Worm (Caenorhabditis elegans) whole organism, L2 larva: Measurements from ENCODE around the gene srv-2.
A peak's percentile ranks its signal among the peaks of the same experiment; 100 is the strongest.

Source experiments
- F13H6.1 ChIP-seq: sonication (generic microtip); optimal IDR thresholded peaks from 2 replicates; lab custom pipeline; 2016; ENCODE audit warnings: missing genetic modification characterization, missing compliant biosample characterization
- R02D3.7 ChIP-seq: fragments of 150-350 bp; optimal IDR thresholded peaks from 2 replicates; lab custom pipeline; 2014; ENCODE audit warnings: missing biosample characterization, missing genetic modification characterization
- Y55F3AM.14 ChIP-seq: fragments of 200-800 bp; sonication (Bioruptor generic); optimal IDR thresholded peaks from 2 replicates; lab custom pipeline; 2018; ENCODE audit warnings: mild to moderate bottlenecking, missing genetic modification characterization, missing compliant biosample characterization
- ZK546.5 ChIP-seq: sonication (generic microtip); optimal IDR thresholded peaks from 2 replicates; lab custom pipeline; 2017; ENCODE audit warnings: missing biosample characterization, missing genetic modification characterization
- alr-1 ChIP-seq: fragments of 150-350 bp; optimal IDR thresholded peaks from 2 replicates; lab custom pipeline; 2014; ENCODE audit warnings: missing biosample characterization, missing genetic modification characterization
- ama-1 ChIP-seq: fragments of 150-350 bp; optimal IDR thresholded peaks from 2 replicates; lab custom pipeline; 2018; ENCODE audit warnings: inconsistent platforms
- blmp-1 ChIP-seq: sonication (generic microtip); optimal IDR thresholded peaks from 2 replicates; lab custom pipeline; 2017; ENCODE audit warnings: missing genetic modification characterization, mild to moderate bottlenecking, missing compliant biosample characterization, antibody characterized with exemption, moderate library complexity; ENCODE audit not compliant: insufficient read depth
- ceh-16 ChIP-seq: fragments of 150-350 bp; optimal IDR thresholded peaks from 2 replicates; lab custom pipeline; 2014; ENCODE audit warnings: missing biosample characterization, missing genetic modification characterization
- ceh-82 ChIP-seq: fragments of 150-350 bp; optimal IDR thresholded peaks from 2 replicates; lab custom pipeline; 2014; ENCODE audit warnings: missing biosample characterization, missing genetic modification characterization
- crh-2 ChIP-seq: sonication (generic microtip); optimal IDR thresholded peaks from 2 replicates; lab custom pipeline; 2017; ENCODE audit warnings: missing biosample characterization, missing genetic modification characterization
- egl-27 ChIP-seq: sonication (generic microtip); optimal IDR thresholded peaks from 3 replicates; lab custom pipeline; 2017; ENCODE audit warnings: missing biosample characterization, missing genetic modification reagents, missing genetic modification characterization
- elt-1 ChIP-seq: fragments of 150-350 bp; optimal IDR thresholded peaks from 2 replicates; lab custom pipeline; 2014; ENCODE audit warnings: missing biosample characterization, missing genetic modification characterization
- elt-3 ChIP-seq: sonication (generic microtip); optimal IDR thresholded peaks from 2 replicates; lab custom pipeline; 2017; ENCODE audit warnings: missing biosample characterization, missing genetic modification characterization
- fos-1 ChIP-seq: fragments of 150-350 bp; optimal IDR thresholded peaks from 2 replicates; lab custom pipeline; 2014; ENCODE audit warnings: missing biosample characterization, missing genetic modification characterization
- gmeb-1 ChIP-seq: fragments of 150-350 bp; optimal IDR thresholded peaks from 2 replicates; lab custom pipeline; 2014; ENCODE audit warnings: missing biosample characterization, missing genetic modification characterization
- lin-11 ChIP-seq: fragments of 150-350 bp; sonication (generic microtip); optimal IDR thresholded peaks from 2 replicates; lab custom pipeline; 2014; ENCODE audit warnings: missing biosample characterization, missing genetic modification characterization, inconsistent platforms, mixed read lengths
- lin-13 ChIP-seq: fragments of 150-350 bp; optimal IDR thresholded peaks from 2 replicates; lab custom pipeline; 2014; ENCODE audit warnings: missing biosample characterization, missing genetic modification reagents, missing genetic modification characterization
- lin-39 ChIP-seq: fragments of 150-350 bp; optimal IDR thresholded peaks from 2 replicates; lab custom pipeline; 2014; ENCODE audit warnings: missing biosample characterization, missing genetic modification reagents, missing genetic modification characterization
- lsy-2 ChIP-seq, 2 experiments: fragments of 150-350 bp in 1 of 2; sonication (generic microtip) in 1 of 2; optimal IDR thresholded peaks; 2 replicates each; lab custom pipeline; 2014 to 2017; ENCODE audit warnings: missing biosample characterization in 2 of 2, missing genetic modification characterization in 2 of 2
- mab-5 ChIP-seq: fragments of 150-350 bp; optimal IDR thresholded peaks from 2 replicates; lab custom pipeline; 2014; ENCODE audit warnings: missing biosample characterization, missing genetic modification characterization
- mbf-1 ChIP-seq: sonication (generic microtip); optimal IDR thresholded peaks from 2 replicates; lab custom pipeline; 2017; ENCODE audit warnings: missing biosample characterization, missing genetic modification characterization
- mdl-1 ChIP-seq, 2 experiments: fragments of 150-350 bp in 1 of 2; sonication (generic microtip) in 1 of 2; optimal IDR thresholded peaks; 2 replicates each; lab custom pipeline; 2017; ENCODE audit warnings: missing biosample characterization in 2 of 2, missing genetic modification characterization in 2 of 2
- nhr-129 ChIP-seq: fragments of 150-350 bp; optimal IDR thresholded peaks from 2 replicates; lab custom pipeline; 2014; ENCODE audit warnings: missing biosample characterization, missing genetic modification characterization
- nhr-21 ChIP-seq: fragments of 150-350 bp; optimal IDR thresholded peaks from 2 replicates; lab custom pipeline; 2014; ENCODE audit warnings: missing biosample characterization, missing genetic modification characterization
- nhr-23 ChIP-seq: fragments of 150-350 bp; optimal IDR thresholded peaks from 2 replicates; lab custom pipeline; 2014; ENCODE audit warnings: missing biosample characterization, missing genetic modification reagents, missing genetic modification characterization
- nhr-237 ChIP-seq: fragments of 150-350 bp; optimal IDR thresholded peaks from 2 replicates; lab custom pipeline; 2014; ENCODE audit warnings: missing biosample characterization, missing genetic modification characterization
- nhr-25 ChIP-seq: fragments of 150-350 bp; sonication (generic microtip); optimal IDR thresholded peaks from 3 replicates; lab custom pipeline; 2014; ENCODE audit warnings: missing biosample characterization, missing genetic modification characterization
- nhr-6 ChIP-seq: fragments of 150-350 bp; optimal IDR thresholded peaks from 2 replicates; lab custom pipeline; 2014; ENCODE audit warnings: missing biosample characterization, missing genetic modification characterization
- peb-1 ChIP-seq: fragments of 150-350 bp; optimal IDR thresholded peaks from 2 replicates; lab custom pipeline; 2014; ENCODE audit warnings: missing biosample characterization, missing genetic modification characterization
- sem-4 ChIP-seq: fragments of 150-350 bp; optimal IDR thresholded peaks from 2 replicates; lab custom pipeline; 2014; ENCODE audit warnings: missing biosample characterization, missing genetic modification reagents, missing genetic modification characterization
- skn-1 ChIP-seq: sonication (generic microtip); optimal IDR thresholded peaks from 2 replicates; lab custom pipeline; 2017; ENCODE audit warnings: missing biosample characterization, missing genetic modification characterization
- sma-3 ChIP-seq: sonication (generic microtip); optimal IDR thresholded peaks from 2 replicates; lab custom pipeline; 2016; ENCODE audit warnings: missing genetic modification reagents, missing genetic modification characterization, missing compliant biosample characterization
- sma-9 ChIP-seq, 2 experiments: fragments of 150-350 bp in 1 of 2; sonication (generic microtip) in 1 of 2; optimal IDR thresholded peaks; 2 replicates each; lab custom pipeline; 2014 to 2016; ENCODE audit warnings: missing genetic modification characterization in 2 of 2, mild to moderate bottlenecking in 1 of 2, missing biosample characterization in 1 of 2, missing compliant biosample characterization in 1 of 2, missing genetic modification reagents in 1 of 2, moderate library complexity in 1 of 2
- snpc-4 ChIP-seq: fragments of 150-350 bp; optimal IDR thresholded peaks from 2 replicates; lab custom pipeline; 2014; ENCODE audit warnings: missing biosample characterization, missing genetic modification characterization
- unc-39 ChIP-seq: fragments of 150-350 bp; optimal IDR thresholded peaks from 2 replicates; lab custom pipeline; 2014; ENCODE audit warnings: missing biosample characterization, missing genetic modification characterization
- unc-55 ChIP-seq: fragments of 150-350 bp; sonication (generic microtip); optimal IDR thresholded peaks from 3 replicates; lab custom pipeline; 2014; ENCODE audit warnings: missing biosample characterization, missing genetic modification reagents, missing genetic modification characterization
- unc-62 ChIP-seq: fragments of 150-350 bp; optimal IDR thresholded peaks from 2 replicates; lab custom pipeline; 2014; ENCODE audit warnings: missing biosample characterization, missing genetic modification reagents, missing genetic modification characterization
- zag-1 ChIP-seq: fragments of 150-350 bp; optimal IDR thresholded peaks from 2 replicates; lab custom pipeline; 2014; ENCODE audit warnings: missing biosample characterization, missing genetic modification characterization
- ztf-1 ChIP-seq: fragments of 200-800 bp; sonication (Bioruptor generic); conservative IDR thresholded peaks from 2 replicates; pipeline ENCODE4 v1.3.6; 2022; ENCODE audit warnings: missing genetic modification characterization, missing compliant biosample characterization
- ztf-11 ChIP-seq: sonication (generic microtip); optimal IDR thresholded peaks from 2 replicates; lab custom pipeline; 2017; ENCODE audit warnings: missing biosample characterization, missing genetic modification characterization
- ztf-4 ChIP-seq: fragments of 150-350 bp; optimal IDR thresholded peaks from 2 replicates; lab custom pipeline; 2014; ENCODE audit warnings: missing biosample characterization, missing genetic modification characterization

Gene srv-2

ce11 chrII:10554972-10555371 is 47.1 kb downstream of the srv-2 start, which contains the start of gene mnk-1:
Gene mnk-1, minus strand, starts transcription at chrII:10555044.
- TF ChIP-seq nhr-23 (tag; lab: Kevin White, UChicago): no peak
- TF ChIP-seq Y55F3AM.14: no peak
- TF ChIP-seq ceh-16 (tag; lab: Kevin White, UChicago): no peak
- no peak for TF ChIP-seq ztf-11 (tag; lab: Kevin White, UChicago)
- no peak for TF ChIP-seq peb-1 (tag; lab: Kevin White, UChicago)
- TF ChIP-seq, all 48 proteins: peak for 0

- TF ChIP-seq sma-9 (GFP tag; optimal IDR thresholded peaks at IDR 0.05; lab: Kevin White, UChicago) (no peak), sma-9 (tag; optimal IDR thresholded peaks at IDR 0.05; lab: Kevin White, UChicago) (no peak), nhr-25 (peak; percentile 48), alr-1 (tag; lab: Kevin White, UChicago) (no peak), elt-3 (tag; lab: Kevin White, UChicago) (no peak), unc-55 (GFP tag; lab: Kevin White, UChicago) (no peak), ceh-16 (tag; lab: Kevin White, UChicago) (peak; percentile 3), nhr-129 (tag; lab: Kevin White, UChicago) (peak; percentile 13)
Measured at ce11 chrII:10554046-10554399, 48.1 kb downstream of the srv-2 start.

ce11 chrII:10553377-10554045 is 48.6 kb downstream of the srv-2 start:
- no peak for TF ChIP-seq elt-1 (tag; lab: Kevin White, UChicago)
- TF ChIP-seq sem-4 (tag; lab: Kevin White, UChicago): no peak
- no peak for TF ChIP-seq ama-1 (lab: Kevin White, UChicago)
- TF ChIP-seq nhr-237: no peak
- TF ChIP-seq lin-13 (GFP tag; lab: Kevin White, UChicago): no peak
- no peak for TF ChIP-seq sma-3
- no peak for TF ChIP-seq nhr-6 (tag; lab: Kevin White, UChicago)
- peak; percentile 19 for TF ChIP-seq nhr-129 (tag; lab: Kevin White, UChicago)
- TF ChIP-seq mdl-1 (tag; optimal IDR thresholded peaks at IDR 0.05; lab: Kevin White, UChicago): no peak
- no peak for TF ChIP-seq skn-1 (tag; lab: Kevin White, UChicago)
- TF ChIP-seq mab-5 (tag; lab: Kevin White, UChicago): no peak
- TF ChIP-seq unc-55 (GFP tag; lab: Kevin White, UChicago): peak; percentile 44
- no peak for TF ChIP-seq fos-1
- no peak for TF ChIP-seq ceh-16 (tag; lab: Kevin White, UChicago)
- TF ChIP-seq elt-3 (tag; lab: Kevin White, UChicago): no peak
- no peak for TF ChIP-seq Y55F3AM.14
- no peak for TF ChIP-seq gmeb-1 (tag; lab: Kevin White, UChicago)

- TF ChIP-seq sma-3 (peak; percentile 97), fos-1 (peak; percentile 88), F13H6.1 (tag; lab: Kevin White, UChicago) (peak; percentile 95), alr-1 (tag; lab: Kevin White, UChicago) (no peak), zag-1 (tag; lab: Kevin White, UChicago) (peak; percentile 69), ZK546.5 (tag; lab: Kevin White, UChicago) (no peak), unc-55 (GFP tag; lab: Kevin White, UChicago) (peak; percentile 93), nhr-25 (peak; percentile 98), gmeb-1 (tag; lab: Kevin White, UChicago) (peak; percentile 87), nhr-237 (no peak), unc-62 (GFP tag; lab: Kevin White, UChicago) (peak; percentile 61), egl-27 (tag; lab: Kevin White, UChicago) (peak; percentile 88), crh-2 (tag; lab: Kevin White, UChicago) (peak; percentile 98), sma-9 (GFP tag; optimal IDR thresholded peaks at IDR 0.05; lab: Kevin White, UChicago) (peak; percentile 98), sma-9 (tag; optimal IDR thresholded peaks at IDR 0.05; lab: Kevin White, UChicago) (no peak), unc-39 (tag; lab: Kevin White, UChicago) (no peak), R02D3.7 (tag; lab: Kevin White, UChicago) (no peak), Y55F3AM.14 (peak; percentile 78), ceh-82 (tag; lab: Kevin White, UChicago) (peak; percentile 1), ama-1 (lab: Kevin White, UChicago) (peak; percentile 92), snpc-4 (peak; percentile 61), lin-11 (tag; lab: Kevin White, UChicago) (peak; percentile 88), ztf-1 (no peak), lin-39 (no peak), lsy-2 (tag; optimal IDR thresholded peaks at IDR 0.05; lab: Kevin White, UChicago) (peak; percentile 75 to 94), sem-4 (tag; lab: Kevin White, UChicago) (peak; percentile 96), nhr-21 (peak; percentile 97), nhr-6 (tag; lab: Kevin White, UChicago) (peak; percentile 96), ztf-4 (tag; lab: Kevin White, UChicago) (peak; percentile 97), ceh-16 (tag; lab: Kevin White, UChicago) (peak; percentile 83), mbf-1 (tag; lab: Kevin White, UChicago) (no peak), peb-1 (tag; lab: Kevin White, UChicago) (no peak), lin-13 (GFP tag; lab: Kevin White, UChicago) (peak; percentile 84), elt-1 (tag; lab: Kevin White, UChicago) (no peak), blmp-1 (tag; lab: Kevin White, UChicago) (peak; percentile 68), nhr-129 (tag; lab: Kevin White, UChicago) (peak; percentile 97)
Measured at ce11 chrII:10551985-10552736, 49.9 kb downstream of the srv-2 start.
